Worm (Caenorhabditis elegans): ENCODE data around the gene mrps-18B.
A peak's percentile ranks its signal among the peaks of the same experiment; 100 is the strongest.

The mrps-18B gene

DNA sequence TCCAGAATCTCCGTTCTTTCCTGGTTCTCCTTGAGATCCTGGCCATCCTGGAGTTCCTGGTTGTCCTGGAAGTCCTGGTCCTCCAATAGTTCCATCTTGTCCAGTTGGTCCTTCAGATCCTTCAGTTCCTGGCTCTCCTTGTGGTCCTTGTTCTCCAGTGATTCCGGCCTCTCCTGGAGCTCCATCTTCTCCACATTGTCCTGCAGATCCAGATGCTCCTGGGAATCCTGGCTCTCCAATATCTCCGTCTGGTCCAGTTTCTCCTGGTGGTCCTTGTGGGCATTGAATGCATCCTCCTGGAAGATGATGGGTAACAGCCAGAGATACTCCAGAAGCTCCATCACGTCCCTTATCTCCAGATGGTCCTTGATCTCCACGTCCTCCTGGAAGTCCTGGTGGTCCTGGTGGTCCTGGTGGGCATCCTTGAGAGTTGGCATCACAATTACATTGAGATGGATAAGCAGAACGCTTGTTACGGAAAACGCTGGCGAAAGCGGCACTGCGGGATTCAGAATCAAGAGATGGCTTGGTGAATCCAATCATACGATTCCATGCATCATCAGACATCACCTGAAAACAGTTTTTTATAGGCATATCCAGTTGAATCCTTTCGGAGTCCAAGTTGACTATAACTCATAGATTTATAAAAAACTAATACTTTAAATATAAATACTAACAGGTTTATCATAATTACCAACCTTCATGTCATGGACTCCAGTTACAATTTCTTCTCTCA, 42.9 kb downstream of the mrps-18B start:
- TF ChIP-seq flt-1 (GFP tag; IDR thresholded peaks at IDR 0.05) = no peak
- no peak for TF ChIP-seq med-1 (GFP tag; optimal IDR thresholded peaks at IDR 0.05; ENCODE audit: insufficient read depth)
- TF ChIP-seq ref-1 (GFP tag; conservative IDR thresholded peaks at IDR 0.05) = no peak
- no peak for TF ChIP-seq ztf-23 (GFP tag; IDR thresholded peaks at IDR 0.05)
- no peak for TF ChIP-seq tab-1 (GFP tag; IDR thresholded peaks at IDR 0.05)
- no peak for TF ChIP-seq cog-1 (tag; optimal IDR thresholded peaks at IDR 0.05)
- no peak for TF ChIP-seq ztf-29 (GFP tag; IDR thresholded peaks at IDR 0.05)
- no peak for TF ChIP-seq T22C8.4 (GFP tag; IDR thresholded peaks at IDR 0.05)
- TF ChIP-seq klf-2 (GFP tag; conservative IDR thresholded peaks at IDR 0.05) = no peak

DNA sequence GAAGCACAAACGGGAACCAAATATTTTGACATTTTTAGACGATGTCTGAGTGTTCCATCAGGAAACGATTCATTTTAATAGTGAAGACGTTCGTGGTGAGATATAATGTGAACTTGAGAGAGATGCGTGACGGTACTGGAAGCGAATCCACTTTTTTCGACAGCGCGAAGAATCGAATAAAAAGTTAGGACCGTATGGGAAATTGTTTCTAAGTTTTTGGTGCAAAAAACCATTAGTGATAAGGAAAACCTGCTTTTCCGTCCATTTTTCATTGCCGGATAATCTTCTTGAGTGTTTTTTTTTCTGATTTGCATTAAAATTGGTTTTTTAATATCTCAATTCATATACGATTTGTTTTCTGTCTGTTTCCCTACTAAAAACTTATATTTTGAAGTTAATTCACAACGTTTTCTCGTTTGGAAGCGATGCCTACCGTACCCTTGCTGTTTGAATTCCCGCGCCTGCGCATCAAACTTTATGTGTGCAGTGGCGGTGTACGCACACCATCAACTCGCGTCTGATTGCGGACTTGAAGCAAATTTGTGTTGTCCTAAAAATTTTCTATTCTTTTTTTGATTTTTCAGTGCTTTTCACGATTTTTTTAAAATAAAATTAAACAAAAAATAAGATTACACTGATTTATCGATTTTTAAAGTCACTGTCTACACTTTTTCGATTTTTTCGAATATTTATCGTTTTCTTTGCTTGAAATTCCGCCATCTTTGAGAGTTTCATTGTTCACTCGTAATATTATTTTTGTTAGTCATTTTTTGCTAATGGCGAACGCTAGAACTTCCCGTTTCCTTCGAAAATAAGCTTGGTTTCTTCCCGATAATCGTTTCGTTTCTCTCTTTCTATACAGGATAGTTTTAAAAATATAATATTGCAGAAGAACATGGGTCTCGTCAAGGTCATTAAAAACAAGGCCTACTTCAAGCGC, 43.8 kb downstream of the mrps-18B start, which contains the start of the genes col-38 and rpl-5:
col-38 (minus strand) TSS at position 51 of the 940 bp plus-strand sequence.
rpl-5 (plus strand) TSS at position 890 of the 940 bp plus-strand sequence.
- TF ChIP-seq med-1 (GFP tag; optimal IDR thresholded peaks at IDR 0.05; ENCODE audit: insufficient read depth) = no peak
- no peak for TF ChIP-seq T22C8.4 (GFP tag; IDR thresholded peaks at IDR 0.05)
- peak; percentile 78 for TF ChIP-seq flt-1 (GFP tag; IDR thresholded peaks at IDR 0.05)
- TF ChIP-seq ztf-23 (GFP tag; IDR thresholded peaks at IDR 0.05) = peak; percentile 80
- no peak; the same call in 1 of the 2 replicates for TF ChIP-seq tab-1 (GFP tag; IDR thresholded peaks at IDR 0.05)
- peak; percentile 64 for TF ChIP-seq cog-1 (tag; optimal IDR thresholded peaks at IDR 0.05)
- TF ChIP-seq ref-1 (GFP tag; conservative IDR thresholded peaks at IDR 0.05) = no peak
- TF ChIP-seq ztf-29 (GFP tag; IDR thresholded peaks at IDR 0.05) = no peak
- 0 out of 2 replicates have a peak, but pooled peaks have one; percentile 9 for TF ChIP-seq klf-2 (GFP tag; conservative IDR thresholded peaks at IDR 0.05)

DNA sequence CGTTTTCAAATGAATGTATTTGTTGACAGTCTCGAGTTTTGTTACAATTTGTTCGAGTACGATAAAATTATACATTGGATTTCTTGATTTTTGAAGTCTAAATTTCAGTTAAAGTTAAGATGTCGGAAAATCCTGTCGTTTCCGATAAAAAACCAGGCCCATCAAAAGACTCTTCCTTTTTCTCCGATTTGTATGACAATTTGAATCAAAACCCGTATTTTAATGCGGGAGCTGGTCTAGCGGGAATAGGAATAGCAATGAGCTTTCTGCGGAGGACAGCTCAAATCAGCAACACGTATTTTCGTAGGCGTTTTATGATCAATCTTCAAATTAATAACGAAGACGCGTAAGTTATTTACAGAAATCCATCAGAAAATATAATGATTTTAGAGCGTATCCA, 45.5 kb downstream of the mrps-18B start, which contains the start of gene bcs-1:
bcs-1 (plus strand) TSS at position 109 of the 400 bp plus-strand sequence.
- TF ChIP-seq med-1 (GFP tag; optimal IDR thresholded peaks at IDR 0.05; ENCODE audit: insufficient read depth) (no peak), ref-1 (GFP tag; conservative IDR thresholded peaks at IDR 0.05) (no peak), ztf-29 (GFP tag; IDR thresholded peaks at IDR 0.05) (no peak), flt-1 (GFP tag; IDR thresholded peaks at IDR 0.05) (no peak), klf-2 (GFP tag; conservative IDR thresholded peaks at IDR 0.05) (no peak), tab-1 (GFP tag; IDR thresholded peaks at IDR 0.05) (no peak), ztf-23 (GFP tag; IDR thresholded peaks at IDR 0.05) (no peak), cog-1 (tag; optimal IDR thresholded peaks at IDR 0.05) (no peak), T22C8.4 (GFP tag; IDR thresholded peaks at IDR 0.05) (no peak)

DNA sequence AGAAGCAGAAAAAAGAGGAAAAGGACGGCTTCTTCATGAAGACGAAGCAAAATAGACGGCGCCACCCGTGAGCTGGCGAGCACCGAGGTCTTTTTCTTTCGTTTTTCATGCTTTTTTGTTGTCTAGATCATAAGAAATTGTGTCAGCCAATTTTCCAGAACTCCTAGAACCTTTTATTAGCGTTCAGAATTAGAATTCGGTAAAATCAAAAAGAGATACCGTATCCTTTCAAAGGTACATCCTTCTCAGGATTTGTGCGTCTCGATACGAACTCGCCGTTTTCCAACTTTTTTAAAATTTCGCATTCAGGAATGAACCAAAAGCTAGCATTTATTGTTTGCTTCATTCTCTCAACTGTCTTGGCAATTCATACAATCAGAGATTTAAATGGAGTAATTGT, 47.6 kb downstream of the mrps-18B start, which contains the start of gene F54C9.7:
F54C9.7 (plus strand) TSS at position 301 of the 400 bp plus-strand sequence.
- no peak for TF ChIP-seq flt-1 (GFP tag; IDR thresholded peaks at IDR 0.05)
- TF ChIP-seq ztf-23 (GFP tag; IDR thresholded peaks at IDR 0.05) = no peak
- TF ChIP-seq T22C8.4 (GFP tag; IDR thresholded peaks at IDR 0.05) = no peak
- no peak for TF ChIP-seq med-1 (GFP tag; optimal IDR thresholded peaks at IDR 0.05; ENCODE audit: insufficient read depth)
- TF ChIP-seq tab-1 (GFP tag; IDR thresholded peaks at IDR 0.05) = no peak
- TF ChIP-seq ztf-29 (GFP tag; IDR thresholded peaks at IDR 0.05) = no peak
- TF ChIP-seq ref-1 (GFP tag; conservative IDR thresholded peaks at IDR 0.05) = no peak
- TF ChIP-seq klf-2 (GFP tag; conservative IDR thresholded peaks at IDR 0.05) = no peak
- no peak for TF ChIP-seq cog-1 (tag; optimal IDR thresholded peaks at IDR 0.05)

DNA sequence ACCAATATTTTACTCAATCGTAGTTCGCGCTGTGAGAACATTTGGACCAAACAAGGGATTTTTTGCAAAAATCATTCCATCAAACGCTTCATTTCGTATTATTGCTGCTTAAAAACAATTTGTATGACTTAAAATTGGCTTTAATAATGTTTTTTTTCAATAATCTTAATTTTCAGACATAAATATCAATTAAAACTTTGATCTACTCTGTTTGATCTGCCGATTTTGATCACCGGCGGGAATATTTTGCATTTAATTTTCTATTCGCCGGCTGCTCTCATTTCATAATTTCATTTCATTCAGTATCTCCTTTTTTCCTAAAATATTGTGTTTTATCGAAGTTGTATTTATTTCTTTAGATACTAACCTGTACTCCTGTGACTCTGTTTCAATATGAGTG, 49.7 kb downstream of the mrps-18B start, which contains the start of gene puf-5:
puf-5 (plus strand) TSS at position 358 of the 400 bp plus-strand sequence.
- TF ChIP-seq flt-1 (GFP tag; IDR thresholded peaks at IDR 0.05) (no peak), med-1 (GFP tag; optimal IDR thresholded peaks at IDR 0.05; ENCODE audit: insufficient read depth) (no peak), ztf-29 (GFP tag; IDR thresholded peaks at IDR 0.05) (no peak), T22C8.4 (GFP tag; IDR thresholded peaks at IDR 0.05) (no peak), tab-1 (GFP tag; IDR thresholded peaks at IDR 0.05) (no peak), cog-1 (tag; optimal IDR thresholded peaks at IDR 0.05) (no peak)

Measured in whole organism, midembryonic.